Fruit fly (Drosophila melanogaster): ENCODE results near the gene mRpL14.

DNA sequence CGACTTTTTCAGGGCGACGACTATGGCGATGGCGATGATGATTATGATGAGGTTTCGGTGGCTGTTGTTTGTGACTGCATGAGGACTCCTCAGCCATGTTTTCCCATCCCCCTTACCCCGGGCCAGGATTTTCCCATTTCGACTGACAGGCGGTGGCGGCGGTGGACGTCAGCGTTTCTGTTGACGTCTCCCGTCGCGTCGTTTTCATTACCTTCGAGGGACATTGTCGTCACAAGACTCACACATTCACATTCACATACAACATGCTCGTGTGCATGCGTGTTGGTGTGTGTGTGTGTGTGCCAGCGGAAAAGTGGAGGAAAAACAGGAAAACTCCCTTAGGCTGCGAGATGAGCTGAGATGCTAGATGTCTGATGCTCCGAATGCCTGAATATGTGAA is 24.7 kb downstream of the mRpL14 start:
- TF ChIP-seq esn (GFP tag; optimal IDR thresholded peaks at IDR 0.05) (no peak), Sox15 (GFP tag; optimal IDR thresholded peaks at IDR 0.05) (no peak), CG32006 (GFP tag; optimal IDR thresholded peaks at IDR 0.05) (no peak), topi (GFP tag; optimal IDR thresholded peaks at IDR 0.05) (no peak), Eip78C (GFP tag) (no peak), Blimp-1 (GFP tag; optimal IDR thresholded peaks at IDR 0.05) (no peak), Eip75B (GFP tag; optimal IDR thresholded peaks at IDR 0.05) (no peak), acj6 (GFP tag; optimal IDR thresholded peaks at IDR 0.05) (no peak), cyc (GFP tag; optimal IDR thresholded peaks at IDR 0.05) (no peak)
